Fruit fly (Drosophila melanogaster) whole organism, prepupa: ENCODE measurements around the gene CG42371.

Experiments
- CG10631 ChIP-seq: fragments of 200-800 bp; sonication (Bioruptor generic); optimal IDR thresholded peaks from 2 replicates; lab custom pipeline; 2016; ENCODE audit warnings: missing biosample characterization, missing genetic modification characterization
- CG10669 ChIP-seq: fragments of 200-800 bp; sonication (Bioruptor generic); optimal IDR thresholded peaks from 3 replicates; lab custom pipeline; 2018; ENCODE audit warnings: missing biosample characterization, mild to moderate bottlenecking, missing genetic modification characterization, moderate library complexity
- CG11294 ChIP-seq: fragments of 200-800 bp; sonication (Bioruptor generic); IDR thresholded peaks from 2 replicates; pipeline ENCODE4 v1.3.6; 2022; ENCODE audit warnings: missing biosample characterization, missing genetic modification characterization
- CG11762 ChIP-seq: fragments of 200-800 bp; sonication (Bioruptor generic); optimal IDR thresholded peaks from 3 replicates; lab custom pipeline; 2016; ENCODE audit warnings: missing biosample characterization, missing genetic modification characterization; ENCODE audit not compliant: insufficient read depth
- CG11902 ChIP-seq: fragments of 200-800 bp; sonication (Bioruptor generic); optimal IDR thresholded peaks from 3 replicates; lab custom pipeline; 2016; ENCODE audit warnings: missing biosample characterization, missing genetic modification characterization
- CG15336 ChIP-seq: fragments of 200-800 bp; sonication (Bioruptor generic); IDR thresholded peaks from 2 replicates; pipeline ENCODE4 v1.3.6; 2022; ENCODE audit warnings: missing biosample characterization, missing genetic modification characterization
- CG16779 ChIP-seq: fragments of 200-800 bp; sonication (Bioruptor generic); optimal IDR thresholded peaks from 3 replicates; lab custom pipeline; 2017; ENCODE audit warnings: missing biosample characterization, mild to moderate bottlenecking, missing genetic modification characterization
- CG3032 ChIP-seq: fragments of 200-800 bp; optimal IDR thresholded peaks from 2 replicates; lab custom pipeline; 2019; ENCODE audit warnings: missing biosample characterization, mild to moderate bottlenecking, missing genetic modification characterization, moderate library complexity
- CG31627 ChIP-seq: fragments of 200-800 bp; sonication (Bioruptor generic); optimal IDR thresholded peaks from 3 replicates; lab custom pipeline; 2016; ENCODE audit warnings: missing biosample characterization, missing genetic modification characterization
- CG32006 ChIP-seq: fragments of 200-800 bp; sonication (Bioruptor generic); optimal IDR thresholded peaks from 3 replicates; lab custom pipeline; 2017; ENCODE audit warnings: missing biosample characterization, mild to moderate bottlenecking, missing genetic modification characterization
- CG34406 ChIP-seq: fragments of 200-800 bp; sonication (Bioruptor generic); optimal IDR thresholded peaks from 3 replicates; lab custom pipeline; 2016; ENCODE audit warnings: missing biosample characterization, missing genetic modification characterization
- CG3919 ChIP-seq: fragments of 200-800 bp; sonication (Bioruptor generic); optimal IDR thresholded peaks from 3 replicates; lab custom pipeline; 2016; ENCODE audit warnings: missing biosample characterization, missing genetic modification characterization
- CG6163 ChIP-seq: fragments of 200-800 bp; sonication (Bioruptor generic); IDR thresholded peaks from 3 replicates; pipeline ENCODE4 v1.3.6; 2022; ENCODE audit warnings: missing biosample characterization, missing genetic modification characterization
- CG6276 ChIP-seq: fragments of 200-800 bp; sonication (Bioruptor generic); optimal IDR thresholded peaks from 2 replicates; lab custom pipeline; 2017; ENCODE audit warnings: missing biosample characterization, mild to moderate bottlenecking, missing genetic modification characterization
- CG6808 ChIP-seq: fragments of 200-800 bp; sonication (Bioruptor generic); optimal IDR thresholded peaks from 3 replicates; lab custom pipeline; 2017; ENCODE audit warnings: missing biosample characterization, missing genetic modification characterization, mild to moderate bottlenecking, moderate library complexity, missing genetic modification reagents
- CG6854 ChIP-seq: fragments of 200-800 bp; sonication (Bioruptor generic); optimal IDR thresholded peaks from 2 replicates; lab custom pipeline; 2017; ENCODE audit warnings: missing biosample characterization, mild to moderate bottlenecking, missing genetic modification characterization
- CG7368 ChIP-seq: fragments of 200-800 bp; sonication (Bioruptor generic); optimal IDR thresholded peaks from 3 replicates; lab custom pipeline; 2016; ENCODE audit warnings: missing biosample characterization, missing genetic modification characterization
- CG8119 ChIP-seq: fragments of 200-800 bp; sonication (Bioruptor generic); IDR thresholded peaks from 3 replicates; pipeline ENCODE4 v1.3.6; 2022; ENCODE audit warnings: missing biosample characterization, missing genetic modification characterization
- CG8319 ChIP-seq: fragments of 200-800 bp; sonication (Bioruptor generic); optimal IDR thresholded peaks from 3 replicates; lab custom pipeline; 2016; ENCODE audit warnings: missing biosample characterization, missing genetic modification characterization
- CG8632 ChIP-seq: fragments of 200-800 bp; sonication (Bioruptor generic); optimal IDR thresholded peaks from 3 replicates; lab custom pipeline; 2016; ENCODE audit warnings: missing biosample characterization, missing genetic modification characterization
- CG9139 ChIP-seq: fragments of 200-800 bp; sonication (Bioruptor generic); optimal IDR thresholded peaks from 3 replicates; lab custom pipeline; 2017; ENCODE audit warnings: missing biosample characterization, mild to moderate bottlenecking, missing genetic modification characterization
- Eip75B ChIP-seq: fragments of 200-800 bp; sonication (Bioruptor generic); optimal IDR thresholded peaks from 3 replicates; lab custom pipeline; 2016; ENCODE audit warnings: missing biosample characterization, missing genetic modification characterization
- Eip78C ChIP-seq: fragments of 200-800 bp; sonication (Bioruptor generic); peaks from one replicate; lab custom pipeline; 2016; ENCODE audit warnings: missing biosample characterization, missing genetic modification characterization
- Eip93F ChIP-seq: fragments of 200-800 bp; sonication (Bioruptor generic); optimal IDR thresholded peaks from 2 replicates; lab custom pipeline; 2016; ENCODE audit warnings: missing biosample characterization, mild to moderate bottlenecking, missing genetic modification characterization
- Ets21C ChIP-seq: fragments of 200-800 bp; sonication (Bioruptor generic); optimal IDR thresholded peaks from 3 replicates; lab custom pipeline; 2016; ENCODE audit warnings: missing biosample characterization, missing genetic modification characterization
- Ets96B ChIP-seq: fragments of 200-800 bp; optimal IDR thresholded peaks from 2 replicates; lab custom pipeline; 2019; ENCODE audit warnings: missing biosample characterization, mild to moderate bottlenecking, missing genetic modification characterization, moderate library complexity
- Gug ChIP-seq: fragments of 200-800 bp; sonication (Bioruptor generic); IDR thresholded peaks from 2 replicates; pipeline ENCODE4 v1.3.6; 2022; ENCODE audit warnings: missing biosample characterization, missing genetic modification characterization
- Hr38 ChIP-seq: sonication (Bioruptor generic); optimal IDR thresholded peaks from 2 replicates; lab custom pipeline; 2016; ENCODE audit warnings: missing biosample characterization, missing genetic modification characterization
- Hr39 ChIP-seq: fragments of 200-800 bp; sonication (Bioruptor generic); optimal IDR thresholded peaks from 2 replicates; lab custom pipeline; 2016; ENCODE audit warnings: missing biosample characterization, missing genetic modification characterization
- Hr4 ChIP-seq: fragments of 200-800 bp; sonication (Bioruptor generic); optimal IDR thresholded peaks from 3 replicates; lab custom pipeline; 2016; ENCODE audit warnings: missing biosample characterization, missing genetic modification characterization
- Lpt ChIP-seq: fragments of 200-800 bp; sonication (Bioruptor generic); optimal IDR thresholded peaks from 3 replicates; lab custom pipeline; 2016; ENCODE audit warnings: missing biosample characterization, missing genetic modification characterization
- Met ChIP-seq: fragments of 200-800 bp; sonication (Bioruptor generic); optimal IDR thresholded peaks from 3 replicates; lab custom pipeline; 2016; ENCODE audit warnings: missing biosample characterization, missing genetic modification characterization
- OdsH ChIP-seq: fragments of 200-800 bp; sonication (Bioruptor generic); optimal IDR thresholded peaks from 3 replicates; lab custom pipeline; 2016; ENCODE audit warnings: missing biosample characterization, missing genetic modification characterization
- Smox ChIP-seq: fragments of 200-800 bp; sonication (Bioruptor generic); optimal IDR thresholded peaks from 3 replicates; lab custom pipeline; 2016; ENCODE audit warnings: missing biosample characterization, missing genetic modification characterization
- Sox102F ChIP-seq: fragments of 200-800 bp; sonication (Bioruptor generic); optimal IDR thresholded peaks from 2 replicates; lab custom pipeline; 2016; ENCODE audit warnings: missing biosample characterization, mild to moderate bottlenecking, missing genetic modification characterization
- Sox14 ChIP-seq: fragments of 200-800 bp; sonication (Bioruptor generic); optimal IDR thresholded peaks from 3 replicates; lab custom pipeline; 2016; ENCODE audit warnings: missing biosample characterization, missing genetic modification characterization
- achi ChIP-seq: fragments of 200-800 bp; sonication (Bioruptor generic); optimal IDR thresholded peaks from 3 replicates; lab custom pipeline; 2016; ENCODE audit warnings: missing biosample characterization, missing genetic modification characterization
- acj6 ChIP-seq: fragments of 200-800 bp; sonication (Bioruptor generic); optimal IDR thresholded peaks from 3 replicates; lab custom pipeline; 2016; ENCODE audit warnings: missing biosample characterization, missing genetic modification characterization
- cyc ChIP-seq: fragments of 200-800 bp; sonication (Bioruptor generic); optimal IDR thresholded peaks from 3 replicates; lab custom pipeline; 2016; ENCODE audit warnings: missing biosample characterization, missing genetic modification characterization
- dac ChIP-seq: fragments of 200-800 bp; sonication (Bioruptor generic); optimal IDR thresholded peaks from 2 replicates; lab custom pipeline; 2017; ENCODE audit warnings: missing biosample characterization, mild to moderate bottlenecking, missing genetic modification characterization
- dsx ChIP-seq: fragments of 200-800 bp; optimal IDR thresholded peaks from 3 replicates; lab custom pipeline; 2019; ENCODE audit warnings: missing biosample characterization, mild to moderate bottlenecking, missing genetic modification characterization, moderate library complexity; ENCODE audit not compliant: poor library complexity, severe bottlenecking
- esn ChIP-seq: fragments of 200-800 bp; sonication (Bioruptor generic); optimal IDR thresholded peaks from 2 replicates; lab custom pipeline; 2016; ENCODE audit warnings: missing biosample characterization, mild to moderate bottlenecking, missing genetic modification characterization, moderate library complexity
- fd59A ChIP-seq: fragments of 200-800 bp; sonication (Bioruptor generic); optimal IDR thresholded peaks from 2 replicates; lab custom pipeline; 2017; ENCODE audit warnings: missing biosample characterization, mild to moderate bottlenecking, missing genetic modification characterization, missing genetic modification reagents
- fd85E ChIP-seq: fragments of 200-800 bp; sonication (Bioruptor generic); optimal IDR thresholded peaks from 3 replicates; lab custom pipeline; 2016; ENCODE audit warnings: missing biosample characterization, missing genetic modification characterization
- fkh ChIP-seq: fragments of 200-800 bp; sonication (Bioruptor generic); optimal IDR thresholded peaks from 3 replicates; lab custom pipeline; 2017; ENCODE audit warnings: missing biosample characterization, mild to moderate bottlenecking, missing genetic modification characterization, moderate library complexity
- lz ChIP-seq: fragments of 200-800 bp; sonication (Bioruptor generic); optimal IDR thresholded peaks from 3 replicates; lab custom pipeline; 2016; ENCODE audit warnings: missing biosample characterization, missing genetic modification characterization
- net ChIP-seq: fragments of 200-800 bp; sonication (Bioruptor generic); optimal IDR thresholded peaks from 3 replicates; lab custom pipeline; 2016; ENCODE audit warnings: missing biosample characterization, missing genetic modification characterization
- salr ChIP-seq, 2 experiments: fragments of 200-800 bp; sonication (Bioruptor generic); optimal IDR thresholded peaks; 3 replicates each; lab custom pipeline; 2016 to 2018; ENCODE audit warnings: missing biosample characterization in 2 of 2, missing genetic modification characterization in 2 of 2, mild to moderate bottlenecking in 1 of 2
- spab ChIP-seq: fragments of 200-800 bp; sonication (Bioruptor generic); optimal IDR thresholded peaks from 2 replicates; lab custom pipeline; 2017; ENCODE audit warnings: missing biosample characterization, mild to moderate bottlenecking, missing genetic modification characterization, missing genetic modification reagents
- ss ChIP-seq, 2 experiments: fragments of 200-800 bp; sonication (Bioruptor generic); optimal IDR thresholded peaks; 2 replicates in 1 of 2; 3 replicates in 1 of 2; lab custom pipeline; 2017 to 2018; ENCODE audit warnings: mild to moderate bottlenecking in 2 of 2, missing biosample characterization in 2 of 2, missing genetic modification characterization in 2 of 2, moderate library complexity in 1 of 2
- svp ChIP-seq: fragments of 200-800 bp; sonication (Bioruptor generic); peaks from one replicate; lab custom pipeline; 2016; ENCODE audit warnings: missing biosample characterization, missing genetic modification characterization
- vri ChIP-seq: fragments of 200-800 bp; sonication (Bioruptor generic); optimal IDR thresholded peaks from 3 replicates; lab custom pipeline; 2016; ENCODE audit warnings: missing biosample characterization, mild to moderate bottlenecking, missing genetic modification characterization

Gene CG42371

DNA sequence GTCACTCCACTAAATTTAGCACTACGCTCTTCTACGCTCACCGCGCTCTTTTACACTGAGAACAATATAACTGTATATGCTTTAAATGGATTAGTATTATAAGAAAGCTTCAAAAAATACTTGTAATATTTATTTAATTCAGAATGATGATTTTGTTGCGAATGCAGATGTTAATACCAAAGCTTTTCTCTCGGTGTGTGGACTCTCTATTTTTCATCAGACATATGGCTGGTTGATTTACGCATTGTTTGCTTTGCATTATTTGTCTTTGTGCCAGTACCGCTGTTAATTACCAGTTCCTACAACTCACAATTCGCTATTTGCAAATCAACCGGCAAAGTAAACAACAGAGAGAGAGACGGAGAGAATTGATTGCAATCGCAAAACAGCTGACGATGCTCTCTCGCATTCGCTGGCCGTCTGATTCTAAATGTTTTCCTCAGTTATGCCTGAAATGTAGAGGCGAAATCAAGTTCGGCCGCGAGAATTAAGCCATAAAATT is 4.7 kb upstream of the CG42371 start:
- TF ChIP-seq CG10631 (GFP tag; lab: Kevin White, UChicago) = peak; percentile 99
- TF ChIP-seq lz (GFP tag; lab: Kevin White, UChicago) = peak; percentile 98
- TF ChIP-seq dac (GFP tag; lab: Kevin White, UChicago) = peak; percentile 96
- TF ChIP-seq esn = peak; percentile 99
- TF ChIP-seq Met = peak; percentile 99
- TF ChIP-seq CG6163 (GFP tag; lab: Robert Waterston, UW) = peak; percentile 100
- TF ChIP-seq Eip75B (GFP tag; lab: Kevin White, UChicago) = peak; percentile 99
- peak; percentile 85 for TF ChIP-seq Hr38 (GFP tag; lab: Kevin White, UChicago)
- peak; percentile 99 for TF ChIP-seq spab (GFP tag; lab: Kevin White, UChicago)
- peak; percentile 98 for TF ChIP-seq achi
- peak; percentile 97 for TF ChIP-seq cyc (GFP tag; lab: Kevin White, UChicago)
- peak; percentile 98 for TF ChIP-seq CG6808 (GFP tag; lab: Kevin White, UChicago)
- TF ChIP-seq CG8119 = peak; percentile 100
- TF ChIP-seq CG8632 (GFP tag; lab: Kevin White, UChicago) = peak; percentile 99
- TF ChIP-seq CG16779 (tag; lab: Kevin White, UChicago) = peak; percentile 98
- peak; percentile 98 for TF ChIP-seq acj6 (GFP tag; lab: Kevin White, UChicago)
- TF ChIP-seq net (GFP tag; lab: Kevin White, UChicago) = peak; percentile 99
- peak; percentile 99 for TF ChIP-seq OdsH (GFP tag; lab: Kevin White, UChicago)
- TF ChIP-seq CG8319 (GFP tag; lab: Kevin White, UChicago) = peak; percentile 98
- TF ChIP-seq Smox (GFP tag; lab: Kevin White, UChicago) = peak; percentile 97
- peak; percentile 95 for TF ChIP-seq CG11902 (GFP tag; lab: Kevin White, UChicago)
- TF ChIP-seq svp = peak; percentile 98
- TF ChIP-seq CG15336 (GFP tag; lab: Robert Waterston, UW) = peak; percentile 100
- peak; percentile 98 for TF ChIP-seq CG7368 (GFP tag; lab: Kevin White, UChicago)
- TF ChIP-seq Eip93F = peak; percentile 95
- peak; percentile 100 for TF ChIP-seq Eip78C (GFP tag; lab: Kevin White, UChicago)
- peak; percentile 97 for TF ChIP-seq CG9139
- TF ChIP-seq Sox14 (GFP tag; lab: Kevin White, UChicago) = peak; percentile 99
- peak; percentile 99 for TF ChIP-seq vri (GFP tag; lab: Kevin White, UChicago)
- TF ChIP-seq Hr4 (GFP tag; lab: Kevin White, UChicago) = peak; percentile 100
- TF ChIP-seq fd85E (GFP tag; lab: Kevin White, UChicago) = peak; percentile 94
- peak; percentile 97 for TF ChIP-seq CG31627 (GFP tag; lab: Kevin White, UChicago)
- TF ChIP-seq CG6854 (GFP tag; lab: Kevin White, UChicago) = peak; percentile 85
- TF ChIP-seq salr (GFP tag; optimal IDR thresholded peaks at IDR 0.05; lab: Kevin White, UChicago) = peak; percentile 98 to 99
- TF ChIP-seq CG3919 = peak; percentile 99
- peak; percentile 97 for TF ChIP-seq Hr39 (GFP tag; lab: Kevin White, UChicago)
- peak; percentile 95 for TF ChIP-seq Ets21C (GFP tag; lab: Kevin White, UChicago)
- peak; percentile 98 for TF ChIP-seq dsx
- peak; percentile 99 for TF ChIP-seq CG10669 (GFP tag; lab: Kevin White, UChicago)
- peak; percentile 99 for TF ChIP-seq fd59A (GFP tag; lab: Kevin White, UChicago)
- peak; percentile 98 for TF ChIP-seq Lpt (GFP tag; lab: Kevin White, UChicago)
- TF ChIP-seq ss (GFP tag; optimal IDR thresholded peaks at IDR 0.05; lab: Kevin White, UChicago) = peak; percentile 97 to 99
- peak; percentile 99 for TF ChIP-seq Gug
- TF ChIP-seq Ets96B (tag; lab: Kevin White, UChicago) = peak; percentile 98
- TF ChIP-seq CG3032 (tag; lab: Kevin White, UChicago) = peak; percentile 98
- peak; percentile 99 for TF ChIP-seq CG34406 (GFP tag; lab: Kevin White, UChicago)
- TF ChIP-seq CG32006 (GFP tag; lab: Kevin White, UChicago) = peak; percentile 99
- peak; percentile 99 for TF ChIP-seq Sox102F (GFP tag; lab: Kevin White, UChicago)
- TF ChIP-seq CG11294 (GFP tag; lab: Robert Waterston, UW) = peak; percentile 99
- TF ChIP-seq fkh = peak; percentile 94
- peak; percentile 97 for TF ChIP-seq CG6276 (GFP tag; lab: Kevin White, UChicago)
- peak; percentile 97 for TF ChIP-seq CG11762 (GFP tag; lab: Kevin White, UChicago)
